Worm (Caenorhabditis elegans) whole organism, late embryonic: ENCODE measurements around the gene str-52.

Experiments
- C38D4.7 ChIP-seq: fragments of 200-800 bp; sonication (Bioruptor generic); optimal IDR thresholded peaks from 2 replicates; lab custom pipeline; 2018; ENCODE audit warnings: mild to moderate bottlenecking, missing genetic modification characterization, moderate library complexity, missing compliant biosample characterization
- F13H6.1 ChIP-seq: sonication (generic microtip); optimal IDR thresholded peaks from 2 replicates; lab custom pipeline; 2016; ENCODE audit warnings: missing genetic modification characterization, missing compliant biosample characterization
- ceh-22 ChIP-seq: sonication (generic microtip); optimal IDR thresholded peaks from 2 replicates; lab custom pipeline; 2017; ENCODE audit warnings: missing biosample characterization, missing genetic modification characterization
- ceh-24 ChIP-seq: sonication (generic microtip); optimal IDR thresholded peaks from 2 replicates; lab custom pipeline; 2016; ENCODE audit warnings: mild to moderate bottlenecking, missing genetic modification characterization, missing compliant biosample characterization
- elt-4 ChIP-seq: sonication (generic microtip); optimal IDR thresholded peaks from 2 replicates; lab custom pipeline; 2016; ENCODE audit warnings: missing genetic modification characterization, missing compliant biosample characterization
- ets-4 ChIP-seq: sonication (generic microtip); optimal IDR thresholded peaks from 2 replicates; lab custom pipeline; 2016; ENCODE audit warnings: missing genetic modification characterization, missing compliant biosample characterization
- mec-3 ChIP-seq: sonication (generic microtip); optimal IDR thresholded peaks from 2 replicates; lab custom pipeline; 2016; ENCODE audit warnings: borderline replicate concordance, missing genetic modification characterization, missing compliant biosample characterization
- nhr-11 ChIP-seq: fragments of 150-350 bp; optimal IDR thresholded peaks from 2 replicates; lab custom pipeline; 2014; ENCODE audit warnings: missing biosample characterization, missing genetic modification characterization
- pag-3 ChIP-seq: sonication (generic microtip); optimal IDR thresholded peaks from 2 replicates; lab custom pipeline; 2016; ENCODE audit warnings: missing compliant biosample characterization, missing genetic modification characterization, borderline replicate concordance
- sdc-2 ChIP-seq: sonication (generic microtip); optimal IDR thresholded peaks from 2 replicates; lab custom pipeline; 2016; ENCODE audit warnings: missing genotype, missing genetic modification characterization, missing compliant biosample characterization
- unc-55 ChIP-seq: sonication (generic microtip); optimal IDR thresholded peaks from 2 replicates; lab custom pipeline; 2017; ENCODE audit warnings: missing biosample characterization, missing genetic modification reagents, missing genetic modification characterization

DNA sequence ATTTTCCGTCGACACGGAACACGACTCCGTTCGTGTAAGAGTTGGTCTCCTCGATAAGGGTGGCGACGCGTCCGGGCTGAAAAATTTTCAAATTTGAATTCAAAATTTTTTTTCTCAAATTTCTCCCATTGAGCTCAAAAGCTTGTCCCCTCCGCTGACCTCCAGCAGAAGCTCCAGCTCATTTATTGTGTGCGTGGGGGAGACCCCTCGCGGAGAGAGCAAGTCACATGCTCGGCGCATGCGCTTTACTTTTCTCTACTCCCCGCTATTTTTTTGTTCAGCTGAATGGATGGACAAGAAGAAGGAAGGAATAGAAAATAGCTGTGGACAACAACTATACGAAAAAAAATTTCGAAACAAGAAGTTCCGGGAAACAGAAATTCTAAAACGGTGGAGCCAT is 12.4 kb downstream of the str-52 start:
- TF ChIP-seq C38D4.7 (GFP tag; lab: Kevin White, UChicago) (no peak), ets-4 (tag; lab: Kevin White, UChicago) (no peak), ceh-24 (tag; lab: Kevin White, UChicago) (no peak), sdc-2 (tag; lab: Kevin White, UChicago) (no peak), F13H6.1 (no peak), mec-3 (no peak), ceh-22 (tag; lab: Kevin White, UChicago) (no peak), elt-4 (tag; lab: Kevin White, UChicago) (no peak), nhr-11 (no peak), unc-55 (GFP tag; lab: Kevin White, UChicago) (no peak), pag-3 (tag; lab: Kevin White, UChicago) (no peak)
